Fruit fly (Drosophila melanogaster) S2 (cell line): Measurements from ENCODE around the gene Cog1.

ENCODE experiments used
- CG8478 ChIP-seq: fragments of >200 bp; optimal IDR thresholded peaks from 2 replicates; lab custom pipeline; 2018
- CTCF ChIP-seq, 2 experiments: fragments of >200 bp; optimal IDR thresholded peaks; 2 replicates each; lab custom pipeline; 2018

- no peak for TF ChIP-seq CG8478
- no peak for TF ChIP-seq CTCF (optimal IDR thresholded peaks at IDR 0.05; lab: Kevin White, UChicago)
These were observed 6.8 kb upstream of the Cog1 start, which contains the start of gene CG12256 for dm6 chr3R:12226239-12226638.
